Worm (Caenorhabditis elegans) whole organism, dauer: ENCODE measurements around the gene F55A4.7.

Source experiments
- unc-62 ChIP-seq: sonication (generic microtip); optimal IDR thresholded peaks from 2 replicates; lab custom pipeline; 2017; ENCODE audit warnings: missing biosample characterization, missing genetic modification reagents, missing genetic modification characterization

The F55A4.7 gene

DNA sequence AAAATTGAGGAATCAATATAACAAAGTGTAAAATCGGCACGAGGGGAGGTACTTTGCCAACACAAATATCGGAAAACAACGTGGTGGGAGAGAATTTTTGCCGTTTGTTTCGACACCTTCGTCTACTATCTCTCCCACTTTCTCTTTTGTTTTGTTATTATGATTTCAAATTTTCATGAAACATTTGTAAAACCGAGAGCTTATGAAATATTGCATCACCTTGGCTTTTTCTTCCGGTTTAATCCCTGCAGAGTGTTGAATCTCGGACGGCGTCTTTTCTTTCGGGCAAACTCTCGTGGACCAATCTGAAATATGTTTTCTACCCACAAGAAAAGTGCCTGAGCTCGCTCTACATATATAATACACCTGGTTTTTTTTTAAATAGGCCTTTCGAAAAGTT, 6.1 kb upstream of the F55A4.7 start:
- no peak for TF ChIP-seq unc-62 (GFP tag; lab: Kevin White, UChicago)

DNA sequence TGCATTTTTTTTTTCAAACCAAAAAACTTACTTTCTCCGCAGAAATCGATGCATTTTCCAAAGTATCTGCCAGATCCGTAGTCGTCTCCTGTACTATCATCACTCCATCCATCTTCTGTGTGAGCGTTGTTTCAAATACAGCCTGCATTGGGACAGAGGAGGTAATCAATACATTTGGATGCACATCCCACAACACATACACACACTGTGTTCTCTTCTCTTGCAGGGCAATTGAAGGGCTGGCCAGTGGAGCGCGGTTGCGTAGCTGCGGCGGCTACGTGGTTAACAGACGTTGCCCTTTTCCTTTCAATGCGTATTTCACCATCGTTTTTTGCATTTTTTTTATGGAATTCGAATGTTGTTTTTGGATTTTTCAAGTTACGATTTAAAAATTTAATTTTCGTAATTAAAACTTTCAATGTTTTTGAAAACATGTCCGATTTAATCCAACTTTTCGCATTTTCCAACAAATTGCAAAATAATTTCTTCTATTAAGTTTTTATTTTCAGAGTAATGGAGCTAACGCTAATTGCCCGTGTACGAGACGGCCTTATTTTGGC, 3.1 kb downstream of the F55A4.7 start, which contains the start of the genes stau-1 and sec-22:
Gene stau-1 (minus strand): TSS at position 248 of the 560 bp plus-strand sequence.
Gene sec-22 (plus strand): TSS at position 510 of the 560 bp plus-strand sequence.
- no peak for TF ChIP-seq unc-62 (GFP tag; lab: Kevin White, UChicago)

DNA sequence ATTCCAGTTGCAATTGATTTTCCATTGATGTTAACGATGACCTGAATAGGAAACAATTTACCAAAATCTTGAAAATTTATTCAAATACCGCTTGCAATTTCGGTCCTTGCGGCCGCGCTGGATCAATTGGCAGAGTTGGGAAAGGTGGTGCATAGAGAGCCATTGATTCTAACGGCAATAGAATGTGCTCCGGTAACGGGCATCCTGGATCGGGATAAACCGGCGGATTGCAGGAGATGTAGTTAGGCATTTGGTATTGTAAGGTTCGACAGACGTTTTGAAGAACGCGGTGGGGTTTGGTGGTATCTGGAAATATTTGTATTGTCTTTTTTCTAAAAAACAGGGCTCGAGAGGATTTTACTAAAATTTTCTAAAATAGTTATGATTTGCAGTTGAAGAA, 7.4 kb downstream of the F55A4.7 start:
- TF ChIP-seq unc-62 (GFP tag; lab: Kevin White, UChicago): no peak

DNA sequence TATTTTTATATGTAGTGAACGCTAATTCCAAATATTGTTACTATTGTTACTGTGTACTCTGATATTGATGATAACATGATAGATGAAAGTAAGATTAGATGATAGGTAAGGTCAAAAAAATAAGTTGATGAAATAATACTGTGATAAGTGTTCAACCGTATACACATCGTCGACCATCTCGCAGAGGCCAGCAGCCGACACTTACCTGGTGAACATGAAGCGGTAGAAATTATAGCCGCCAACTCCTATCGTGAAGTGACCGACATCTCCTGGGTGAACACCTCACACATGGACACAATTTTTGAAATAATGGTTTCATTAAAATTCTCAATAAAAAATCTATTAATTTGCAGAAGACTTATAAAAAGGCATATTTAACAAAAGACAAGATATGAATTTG, 10.9 kb downstream of the F55A4.7 start:
- TF ChIP-seq unc-62 (GFP tag; lab: Kevin White, UChicago): no peak

DNA sequence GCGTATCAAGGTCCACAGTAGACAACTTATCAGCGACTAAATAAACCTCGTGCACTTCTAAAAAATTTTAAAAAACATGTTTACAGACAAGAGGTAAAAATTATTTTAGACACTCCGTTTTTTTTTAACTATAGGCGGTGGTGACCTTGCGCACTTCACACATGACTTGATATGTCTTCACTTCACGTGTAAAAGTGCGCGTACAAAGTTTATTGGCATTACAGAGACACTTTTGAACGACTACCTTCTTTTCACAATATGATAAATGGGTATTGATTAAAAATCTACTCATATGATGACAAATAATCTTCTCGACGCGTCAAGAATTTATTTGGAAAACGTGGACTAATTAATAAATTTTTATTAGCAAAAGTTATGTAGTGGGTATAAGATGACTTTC, 11.5 kb downstream of the F55A4.7 start:
- no peak for TF ChIP-seq unc-62 (GFP tag; lab: Kevin White, UChicago)

DNA sequence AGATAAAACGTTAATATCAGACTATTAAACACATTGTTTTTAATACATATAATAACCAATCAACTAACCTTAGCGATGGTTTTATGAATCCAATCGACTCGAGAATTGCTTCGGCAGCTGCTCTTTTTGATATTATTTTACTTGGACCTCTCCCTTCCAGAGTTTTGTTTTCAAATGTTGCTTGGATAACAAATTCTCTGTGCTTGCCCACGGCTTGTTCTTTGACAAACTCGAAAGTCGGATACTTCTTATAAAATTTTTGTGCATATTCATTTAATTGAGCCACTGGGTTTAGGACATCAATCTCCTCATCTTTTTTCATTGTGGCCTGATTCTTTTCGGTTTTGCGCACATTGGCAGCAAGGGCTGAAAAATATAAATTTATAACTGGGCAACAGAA, 13.2 kb downstream of the F55A4.7 start, which contains the start of gene F55A4.3:
Gene F55A4.3 (minus strand): TSS at position 101 of the 400 bp plus-strand sequence.
- no peak for TF ChIP-seq unc-62 (GFP tag; lab: Kevin White, UChicago)

DNA sequence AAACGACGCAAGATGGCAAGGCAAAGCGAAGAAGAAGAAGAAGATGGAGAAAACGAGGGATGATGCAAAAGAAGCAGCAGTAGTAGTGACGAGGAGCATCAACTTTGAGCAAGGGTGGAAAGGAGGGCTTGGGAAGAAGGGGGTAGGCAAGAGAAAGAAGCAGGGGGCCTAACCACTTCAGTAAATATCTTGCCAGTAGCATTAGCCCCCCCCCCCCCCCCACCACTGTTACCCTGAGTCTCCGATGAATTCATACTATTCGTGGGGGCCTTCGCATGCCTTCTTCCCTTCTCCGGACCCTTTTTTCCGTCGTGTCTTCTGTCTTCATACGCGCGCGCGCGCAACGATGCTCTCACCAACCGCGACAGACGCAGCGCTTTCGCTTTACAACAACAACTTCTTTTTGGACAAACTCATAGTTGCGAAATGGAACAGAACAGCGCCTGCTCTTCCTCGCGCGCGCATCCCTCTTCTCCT, 16.4 kb downstream of the F55A4.7 start:
- TF ChIP-seq unc-62 (GFP tag; lab: Kevin White, UChicago): no peak

DNA sequence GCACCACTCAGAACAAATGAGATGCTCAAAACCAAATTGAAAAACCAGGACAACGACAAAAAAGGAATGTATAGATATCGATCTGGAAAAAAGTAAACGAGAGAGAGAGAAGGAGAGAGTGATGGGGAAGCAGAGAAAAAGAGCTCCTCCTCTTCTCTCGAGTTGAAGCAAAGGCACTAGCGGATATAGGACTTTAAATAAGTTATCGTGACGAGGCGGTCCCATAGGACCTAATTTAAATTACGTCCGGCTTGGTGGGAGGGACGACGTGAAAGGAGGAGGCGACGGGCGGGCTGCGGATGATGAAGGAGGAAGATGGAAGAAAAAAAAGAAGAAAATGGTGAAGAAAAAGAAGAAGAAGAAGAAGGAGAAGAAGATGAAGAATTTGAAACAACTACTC, 19.7 kb downstream of the F55A4.7 start:
- no peak for TF ChIP-seq unc-62 (GFP tag; lab: Kevin White, UChicago)

DNA sequence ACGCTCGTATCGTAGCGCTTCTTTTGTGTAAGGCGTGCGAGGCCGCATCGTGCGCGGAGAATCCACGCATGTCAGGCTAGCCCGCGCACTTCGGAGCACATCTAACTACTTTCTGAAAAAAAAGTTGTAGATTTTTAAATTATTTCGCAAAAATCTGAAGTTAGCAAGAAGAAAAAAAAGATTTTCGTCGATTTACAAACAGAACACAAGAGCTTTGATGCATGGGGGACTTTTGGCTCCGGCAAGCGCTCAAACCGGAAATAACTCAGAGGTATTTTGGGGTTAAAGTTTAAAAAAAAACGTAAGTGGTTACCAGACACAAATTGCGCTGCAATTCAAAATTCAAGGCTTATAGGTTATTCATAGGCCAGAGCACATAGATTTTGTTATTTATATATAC, 20.8 kb downstream of the F55A4.7 start, which contains the start of the genes F55A4.13 and nlf-1:
Gene F55A4.13 (minus strand): TSS at position 101 of the 400 bp plus-strand sequence.
Gene nlf-1 (minus strand): TSS at position 112 of the 400 bp plus-strand sequence.
- TF ChIP-seq unc-62 (GFP tag; lab: Kevin White, UChicago): no peak

DNA sequence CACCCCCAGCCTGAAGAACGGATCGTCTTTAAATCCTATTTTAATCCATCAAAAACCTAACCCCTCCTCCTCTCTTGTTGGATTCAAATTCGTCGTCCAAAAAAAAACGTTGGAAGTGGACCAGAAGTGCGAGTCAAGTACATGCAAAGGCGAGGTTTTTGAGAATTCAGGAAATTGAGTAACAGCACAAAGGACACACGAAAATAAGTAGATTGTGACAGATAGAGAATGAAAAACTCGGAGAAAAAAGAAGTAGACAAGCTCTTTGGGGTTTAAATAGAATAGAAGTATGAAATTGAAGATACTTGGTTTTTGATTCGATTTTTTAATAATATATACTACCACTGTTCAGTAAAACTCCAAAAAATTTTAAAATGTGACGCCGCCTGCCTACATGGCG, 23.5 kb downstream of the F55A4.7 start:
- no peak for TF ChIP-seq unc-62 (GFP tag; lab: Kevin White, UChicago)

DNA sequence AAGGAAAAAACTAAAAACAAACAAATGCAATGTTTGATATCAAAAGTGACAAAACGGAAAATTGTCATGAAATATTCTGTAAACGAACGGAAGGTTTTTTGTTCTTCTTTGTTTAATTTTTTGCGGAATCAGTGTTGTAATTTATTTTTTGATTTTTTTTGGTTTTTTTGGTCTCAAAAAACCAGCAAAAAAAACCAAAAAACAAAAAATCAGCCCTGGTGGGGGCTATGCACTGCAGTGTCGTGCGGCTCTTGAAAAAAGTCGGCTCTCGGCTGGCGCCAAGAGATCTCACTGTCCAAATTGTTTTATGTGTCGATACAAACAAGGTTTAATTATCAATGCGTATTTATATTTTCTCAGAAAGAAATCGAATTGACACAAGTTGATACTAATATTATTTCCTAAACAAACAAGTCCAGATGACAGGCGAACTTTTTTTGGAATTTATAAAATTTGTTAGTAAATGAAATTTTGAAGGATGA, 25.8 kb downstream of the F55A4.7 start:
- TF ChIP-seq unc-62 (GFP tag; lab: Kevin White, UChicago): no peak

DNA sequence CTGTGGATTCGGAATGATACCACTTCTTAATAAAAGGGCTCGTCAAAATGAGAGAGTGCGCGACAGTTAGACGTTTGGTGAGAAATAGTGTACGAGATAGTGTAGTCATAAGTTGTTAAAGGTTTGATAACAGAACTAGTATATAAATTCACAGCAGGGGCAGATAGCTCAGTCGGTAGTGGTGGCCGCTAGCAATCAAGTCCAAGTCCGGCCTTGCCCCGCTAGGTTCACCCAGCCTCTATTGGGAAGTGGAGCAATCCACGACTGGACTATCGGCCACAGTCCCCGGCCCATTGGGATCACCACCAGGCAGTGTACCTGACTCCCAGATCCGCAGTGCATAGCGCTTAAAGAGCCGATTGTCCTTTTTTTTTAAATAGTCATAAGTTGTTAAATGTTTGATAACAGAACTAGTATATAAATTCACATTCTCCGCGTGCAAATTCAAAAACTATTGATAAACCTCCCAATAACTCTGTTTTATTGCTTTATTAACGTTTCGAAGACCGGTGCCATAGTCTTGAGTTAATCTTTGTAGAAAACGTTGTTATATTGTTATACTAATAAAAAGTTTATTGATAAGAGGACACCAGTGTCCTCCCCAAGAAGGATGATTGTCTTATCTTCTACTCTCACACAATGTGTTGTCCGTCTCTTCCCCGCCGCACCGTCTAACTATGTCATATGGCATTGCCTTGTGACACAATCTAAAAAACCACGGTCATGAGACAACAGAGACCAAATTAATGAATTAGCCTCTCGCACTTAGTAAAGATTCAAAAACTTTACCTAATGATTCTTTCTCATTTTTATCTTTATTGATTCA, 27.4 kb downstream of the F55A4.7 start:
- no peak for TF ChIP-seq unc-62 (GFP tag; lab: Kevin White, UChicago)

DNA sequence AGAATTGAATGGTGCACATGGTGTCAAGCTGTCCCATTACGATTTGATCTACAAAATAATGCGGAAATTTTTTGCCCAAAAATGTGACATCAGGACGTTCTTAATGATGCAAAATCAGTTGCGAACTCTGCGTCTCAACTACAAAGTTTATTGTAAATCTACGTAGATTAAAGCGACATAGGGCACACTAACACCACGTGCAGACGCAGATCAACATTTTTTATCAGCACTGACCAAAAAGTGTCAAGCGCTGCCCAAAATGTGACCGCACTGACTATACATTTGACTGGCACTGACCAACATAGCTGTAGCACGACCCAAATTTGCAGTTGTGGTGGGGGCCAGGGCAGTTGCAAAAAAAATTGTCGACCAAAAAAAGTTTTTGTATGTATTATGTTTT, 28.7 kb downstream of the F55A4.7 start:
- TF ChIP-seq unc-62 (GFP tag; lab: Kevin White, UChicago): no peak

DNA sequence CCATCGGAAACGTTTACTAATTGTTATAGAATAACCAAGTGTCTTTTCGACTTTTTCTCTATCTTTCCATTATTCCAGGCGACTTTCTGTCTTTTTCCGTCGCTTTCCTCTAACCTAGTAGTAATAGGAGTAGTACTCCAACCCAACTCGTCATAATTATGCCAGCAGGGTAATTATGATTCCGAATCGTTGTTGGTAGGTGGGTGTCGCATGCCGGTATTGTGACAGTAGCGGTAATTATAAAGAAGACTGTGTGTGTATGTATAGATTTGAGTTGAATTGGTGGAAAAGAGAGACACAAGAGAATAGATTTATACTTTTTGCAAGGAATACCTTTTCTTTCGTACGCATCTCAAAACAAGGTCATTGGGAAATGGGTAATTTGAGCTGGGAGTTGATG, 33.2 kb downstream of the F55A4.7 start:
- TF ChIP-seq unc-62 (GFP tag; lab: Kevin White, UChicago): no peak

DNA sequence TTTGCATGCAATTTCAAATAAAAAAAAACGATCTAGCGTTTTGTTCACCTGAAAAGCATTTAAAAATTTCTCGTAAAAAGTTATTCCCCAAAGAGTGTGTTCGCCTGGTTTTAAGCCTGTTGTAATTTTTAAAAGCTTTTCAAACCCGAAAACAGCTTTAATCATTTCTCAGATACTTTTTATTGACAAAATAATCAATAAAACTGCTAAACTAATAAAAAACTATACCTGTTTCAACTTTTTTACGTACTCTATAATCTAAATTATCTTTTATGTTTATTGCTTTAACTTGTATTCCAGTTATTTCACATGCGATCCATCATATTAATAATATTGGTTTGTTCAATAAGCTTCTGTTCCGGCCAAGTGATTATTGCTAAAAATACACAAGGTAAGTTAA, 34.2 kb downstream of the F55A4.7 start, which contains the start of gene cutl-21:
Gene cutl-21 (plus strand): TSS at position 301 of the 400 bp plus-strand sequence.
- no peak for TF ChIP-seq unc-62 (GFP tag; lab: Kevin White, UChicago)

DNA sequence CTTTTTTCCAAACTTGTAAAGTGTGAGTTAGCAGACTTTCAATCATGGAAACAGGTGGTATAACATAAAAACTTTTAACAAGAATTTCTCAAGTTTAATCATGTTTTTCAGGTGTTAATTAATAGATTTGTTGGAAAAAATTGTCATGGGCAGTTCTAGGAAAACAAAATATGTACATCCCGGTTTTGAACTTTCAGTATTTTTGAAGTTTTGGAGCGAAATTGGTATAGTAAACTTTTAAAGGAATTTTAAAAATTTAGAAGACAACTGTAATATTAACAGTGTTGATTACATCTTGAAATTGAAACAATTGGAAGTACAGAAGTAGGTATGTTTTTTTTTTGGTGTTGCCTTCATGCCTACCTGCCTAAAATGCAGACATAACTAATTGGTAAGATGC, 43.6 kb downstream of the F55A4.7 start:
- TF ChIP-seq unc-62 (GFP tag; lab: Kevin White, UChicago): no peak
